Worm (Caenorhabditis elegans): ENCODE data around the gene C13F10.6.

C13F10.6 gene

DNA sequence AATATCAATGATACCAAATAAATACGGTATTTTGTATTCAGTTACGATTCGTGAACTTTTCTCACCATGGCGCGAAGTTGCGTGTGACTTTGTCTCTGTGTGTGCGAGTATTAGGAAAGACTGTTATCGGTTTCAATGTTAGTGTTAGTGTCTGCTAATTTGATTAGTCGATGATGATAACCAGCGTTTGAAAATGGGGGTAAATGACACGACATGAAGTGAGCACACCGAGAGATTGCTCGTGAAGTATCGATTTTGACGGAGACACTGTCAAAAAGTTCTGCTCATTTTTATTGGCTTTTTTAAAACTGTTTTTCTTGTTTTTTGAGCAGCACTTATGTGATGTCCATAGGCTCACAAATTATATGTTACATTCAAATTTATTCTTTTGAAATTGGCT lies 22.4 kb downstream of the C13F10.6 start (continued):
- TF ChIP-seq ceh-8 (GFP tag; optimal IDR thresholded peaks at IDR 0.05) (no peak), ceh-90 (tag; optimal IDR thresholded peaks at IDR 0.05) (no peak), ces-1 (GFP tag; optimal IDR thresholded peaks at IDR 0.05) (no peak), nhr-28 (tag; optimal IDR thresholded peaks at IDR 0.05) (no peak), dpl-1 (GFP tag; optimal IDR thresholded peaks at IDR 0.05) (no peak), sup-37 (GFP tag; optimal IDR thresholded peaks at IDR 0.05) (no peak), lin-35 (GFP tag; optimal IDR thresholded peaks at IDR 0.05) (peak in 1 of 2 experiments; percentile 31), C16A3.4 (tag; optimal IDR thresholded peaks at IDR 0.05) (no peak), nhr-20 (tag; optimal IDR thresholded peaks at IDR 0.05) (no peak), egl-27 (tag; optimal IDR thresholded peaks at IDR 0.05) (no peak), sox-4 (tag; optimal IDR thresholded peaks at IDR 0.05) (no peak), tlp-1 (tag; optimal IDR thresholded peaks at IDR 0.05) (no peak), isw-1 (GFP tag; IDR thresholded peaks at IDR 0.05) (no peak), unc-98 (GFP tag; IDR thresholded peaks at IDR 0.05) (no peak), rnt-1 (tag; optimal IDR thresholded peaks at IDR 0.05) (no peak), ama-1 (optimal IDR thresholded peaks at IDR 0.05) (peak; percentile 81), nhr-85 (tag) (peak; percentile 45), dsc-1 (tag; optimal IDR thresholded peaks at IDR 0.05) (no peak), hlh-17 (GFP tag; optimal IDR thresholded peaks at IDR 0.05; ENCODE audit: borderline replicate concordance) (no peak), ets-5 (GFP tag; IDR thresholded peaks at IDR 0.05) (no peak)

DNA sequence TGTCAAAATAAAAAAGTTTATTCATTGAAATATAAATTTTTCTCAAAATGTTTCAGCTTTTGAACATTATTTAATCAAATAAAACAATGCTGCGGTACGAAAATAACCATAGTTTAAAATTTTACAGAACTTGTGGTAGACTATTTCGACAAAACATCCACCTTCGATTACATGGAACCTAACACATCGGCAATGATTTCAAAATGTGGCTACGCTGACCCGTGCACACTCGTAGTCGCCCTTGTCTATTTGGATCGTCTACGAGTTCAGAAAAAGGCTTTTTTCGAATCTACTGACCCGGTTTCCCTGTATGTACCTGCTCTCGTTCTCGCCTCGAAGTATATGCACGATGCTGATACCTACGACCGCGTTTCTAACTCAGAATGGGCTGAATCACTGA lies 23.8 kb downstream of the C13F10.6 start:
- TF ChIP-seq nhr-237 (tag; optimal IDR thresholded peaks at IDR 0.05) = no peak
- TF ChIP-seq hlh-4 (tag; optimal IDR thresholded peaks at IDR 0.05) = no peak
- TF ChIP-seq swsn-7 (tag; optimal IDR thresholded peaks at IDR 0.05) = no peak
- no peak for TF ChIP-seq mab-9 (GFP tag; IDR thresholded peaks at IDR 0.05)
- no peak for TF ChIP-seq efl-3 (GFP tag; optimal IDR thresholded peaks at IDR 0.05)
- TF ChIP-seq mef-2 (tag; optimal IDR thresholded peaks at IDR 0.05) = no peak
- no peak for TF ChIP-seq mep-1 (tag; optimal IDR thresholded peaks at IDR 0.05)
- no peak for TF ChIP-seq F16B12.6 (tag; optimal IDR thresholded peaks at IDR 0.05)
- no peak for TF ChIP-seq skn-1 (tag; optimal IDR thresholded peaks at IDR 0.05)
- no peak for TF ChIP-seq lin-15B (tag; optimal IDR thresholded peaks at IDR 0.05)
- no peak for TF ChIP-seq ztf-4 (tag; optimal IDR thresholded peaks at IDR 0.05)
- no peak for TF ChIP-seq fkh-4 (tag; optimal IDR thresholded peaks at IDR 0.05; ENCODE audit: borderline replicate concordance)
- TF ChIP-seq hpl-2 (GFP tag; optimal IDR thresholded peaks at IDR 0.05) = no peak
- TF ChIP-seq aha-1 (tag; optimal IDR thresholded peaks at IDR 0.05) = no peak
- no peak for TF ChIP-seq pqm-1 (tag; optimal IDR thresholded peaks at IDR 0.05)
- no peak for TF ChIP-seq egl-13 (tag; optimal IDR thresholded peaks at IDR 0.05)
- no peak for TF ChIP-seq nhr-77 (tag; optimal IDR thresholded peaks at IDR 0.05)
- no peak for TF ChIP-seq C16A3.4 (tag; optimal IDR thresholded peaks at IDR 0.05)

DNA sequence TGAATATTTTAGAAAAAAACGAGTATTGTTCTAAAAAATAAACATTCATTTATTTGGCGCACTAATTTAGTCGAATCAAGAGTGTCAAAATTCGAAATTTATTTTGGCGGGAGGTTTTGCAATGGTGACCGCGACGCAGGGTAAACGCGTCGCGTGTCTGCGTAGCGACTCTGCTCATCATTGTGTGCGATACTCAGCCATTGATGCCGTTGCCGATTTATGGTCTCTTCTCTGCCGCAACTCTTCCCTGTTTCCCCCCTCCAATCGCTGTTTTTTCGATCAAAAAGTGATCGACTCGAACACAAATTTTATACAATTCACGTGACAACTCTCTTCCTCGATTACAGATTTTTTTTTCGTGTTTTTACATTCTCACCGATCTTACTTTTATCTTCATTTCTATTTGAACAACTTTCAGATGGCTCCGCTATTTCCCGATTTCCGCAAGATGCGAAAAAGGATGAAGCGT lies 24.3 kb downstream of the C13F10.6 start, which contains the start of gene F09G2.2:
Gene F09G2.2 (plus strand): TSS at position 419 of the 469 bp plus-strand sequence.
- TF ChIP-seq nhr-11 (tag; optimal IDR thresholded peaks at IDR 0.05) = peak; percentile 10
- TF ChIP-seq hpl-2 (GFP tag; optimal IDR thresholded peaks at IDR 0.05) = peak; percentile 52
- no peak for TF ChIP-seq tlp-1 (tag; optimal IDR thresholded peaks at IDR 0.05)
- TF ChIP-seq C34B4.2 (tag; optimal IDR thresholded peaks at IDR 0.05) = no peak
- peak; percentile 66; the same call in 1 of the 2 replicates for TF ChIP-seq unc-98 (GFP tag; IDR thresholded peaks at IDR 0.05)
- peak; percentile 82 for TF ChIP-seq irx-1 (tag; optimal IDR thresholded peaks at IDR 0.05)
- TF ChIP-seq grh-1 (GFP tag; IDR thresholded peaks at IDR 0.05) = peak; percentile 87
- TF ChIP-seq alr-1 (tag; optimal IDR thresholded peaks at IDR 0.05; ENCODE audit: borderline replicate concordance) = no peak
- TF ChIP-seq unc-62 (GFP tag; optimal IDR thresholded peaks at IDR 0.05) = no peak
- no peak for TF ChIP-seq ceh-63 (GFP tag; optimal IDR thresholded peaks at IDR 0.05)
- TF ChIP-seq isw-1 (GFP tag; IDR thresholded peaks at IDR 0.05) = peak; percentile 88
- TF ChIP-seq nhr-76 (tag; optimal IDR thresholded peaks at IDR 0.05) = no peak
- peak in 1 of 2 experiments; percentile 90 for TF ChIP-seq mdl-1 (tag; optimal IDR thresholded peaks at IDR 0.05)
- peak; percentile 78 for TF ChIP-seq elt-2 (tag; optimal IDR thresholded peaks at IDR 0.05)
- TF ChIP-seq elt-3 (tag; optimal IDR thresholded peaks at IDR 0.05) = peak in 4 of 6 experiments; percentile 14 to 93 (median 68)
- peak; percentile 74 for TF ChIP-seq ceh-88 (GFP tag; IDR thresholded peaks at IDR 0.05)
- TF ChIP-seq aly-2 (tag; optimal IDR thresholded peaks at IDR 0.05) = peak; percentile 46
- TF ChIP-seq fkh-10 (GFP tag; optimal IDR thresholded peaks at IDR 0.05) = peak; percentile 44
- peak; percentile 34 for TF ChIP-seq vab-15 (tag; optimal IDR thresholded peaks at IDR 0.05)
- TF ChIP-seq blmp-1 (tag; optimal IDR thresholded peaks at IDR 0.05) = peak; percentile 77
